Fruit fly (Drosophila melanogaster) whole organism, embryonic: ENCODE measurements around the gene UQCR-C1.
A peak's percentile ranks its signal among the peaks of the same experiment; 100 is the strongest.

ENCODE experiments used
- Antp ChIP-seq: fragments of 200-800 bp; sonication (Bioruptor generic); optimal IDR thresholded peaks from 3 replicates; lab custom pipeline; 2016; ENCODE audit warnings: missing biosample characterization, missing genetic modification characterization
- Asciz ChIP-seq: fragments of 200-800 bp; sonication (Bioruptor generic); optimal IDR thresholded peaks from 2 replicates; lab custom pipeline; 2017; ENCODE audit warnings: missing biosample characterization, mild to moderate bottlenecking, missing genetic modification characterization, missing genetic modification reagents
- Atf-2 ChIP-seq: fragments of 200-800 bp; sonication (Bioruptor generic); optimal IDR thresholded peaks from 2 replicates; lab custom pipeline; 2016; ENCODE audit warnings: missing biosample characterization, missing genetic modification characterization
- CG11723 ChIP-seq: fragments of 200-800 bp; sonication (Bioruptor generic); optimal IDR thresholded peaks from 2 replicates; lab custom pipeline; 2017; ENCODE audit warnings: missing biosample characterization, mild to moderate bottlenecking, missing genetic modification characterization
- CG12391 ChIP-seq: fragments of 200-800 bp; sonication (Bioruptor generic); optimal IDR thresholded peaks from 3 replicates; lab custom pipeline; 2018; ENCODE audit warnings: missing biosample characterization, mild to moderate bottlenecking, missing genetic modification characterization, moderate library complexity
- CG13775 ChIP-seq: fragments of 200-800 bp; sonication (Bioruptor generic); optimal IDR thresholded peaks from 3 replicates; lab custom pipeline; 2017; ENCODE audit warnings: missing biosample characterization, mild to moderate bottlenecking, missing genetic modification characterization
- CG1602 ChIP-seq: fragments of 200-800 bp; sonication (Bioruptor generic); optimal IDR thresholded peaks from 3 replicates; lab custom pipeline; 2016; ENCODE audit warnings: missing biosample characterization, missing genetic modification characterization
- CG17359 ChIP-seq: fragments of 200-800 bp; sonication (Bioruptor generic); optimal IDR thresholded peaks from 3 replicates; lab custom pipeline; 2018; ENCODE audit warnings: missing biosample characterization, mild to moderate bottlenecking, missing genetic modification characterization, moderate library complexity
- CG2120 ChIP-seq: fragments of 200-800 bp; sonication (Bioruptor generic); optimal IDR thresholded peaks from 3 replicates; lab custom pipeline; 2016; ENCODE audit warnings: missing biosample characterization, missing genetic modification characterization
- CG2202 ChIP-seq: fragments of 200-800 bp; sonication (Bioruptor generic); optimal IDR thresholded peaks from 2 replicates; lab custom pipeline; 2018; ENCODE audit warnings: missing biosample characterization, mild to moderate bottlenecking, missing genetic modification characterization
- CG30431 ChIP-seq: fragments of 200-800 bp; sonication (Bioruptor generic); optimal IDR thresholded peaks from 2 replicates; lab custom pipeline; 2017; ENCODE audit warnings: missing biosample characterization, missing genetic modification characterization
- CG3995 ChIP-seq: fragments of 200-800 bp; sonication (Bioruptor generic); optimal IDR thresholded peaks from 3 replicates; lab custom pipeline; 2016; ENCODE audit warnings: missing biosample characterization, missing genetic modification characterization
- CG42726 ChIP-seq: fragments of 200-800 bp; sonication (Bioruptor generic); IDR thresholded peaks from 2 replicates; pipeline ENCODE4 v1.3.6; 2022; ENCODE audit warnings: missing biosample characterization, missing genetic modification characterization; ENCODE audit not compliant: partially characterized antibody
- CG4424 ChIP-seq: fragments of 200-800 bp; sonication (Bioruptor generic); optimal IDR thresholded peaks from 3 replicates; lab custom pipeline; 2016; ENCODE audit warnings: missing biosample characterization, missing genetic modification characterization
- CG4707 ChIP-seq: fragments of 200-800 bp; sonication (Bioruptor generic); optimal IDR thresholded peaks from 2 replicates; lab custom pipeline; 2018; ENCODE audit warnings: missing biosample characterization, mild to moderate bottlenecking, missing genetic modification characterization, moderate library complexity
- CG5953 ChIP-seq: fragments of 200-800 bp; sonication (Bioruptor generic); IDR thresholded peaks from 2 replicates; pipeline ENCODE4 v1.3.6; 2022; ENCODE audit warnings: missing biosample characterization, missing genetic modification characterization
- CG6654 ChIP-seq: fragments of 200-800 bp; sonication (Bioruptor generic); optimal IDR thresholded peaks from 2 replicates; lab custom pipeline; 2017; ENCODE audit warnings: missing biosample characterization, mild to moderate bottlenecking, missing genetic modification characterization
- CG7745 ChIP-seq: fragments of 200-800 bp; sonication (Bioruptor generic); optimal IDR thresholded peaks from 2 replicates; lab custom pipeline; 2018; ENCODE audit warnings: missing biosample characterization, mild to moderate bottlenecking, missing genetic modification characterization, moderate library complexity
- CG8765 ChIP-seq: fragments of 200-800 bp; sonication (Bioruptor generic); IDR thresholded peaks from 2 replicates; pipeline ENCODE4 v1.3.6; 2022; ENCODE audit warnings: missing biosample characterization, missing genetic modification characterization
- CG9797 ChIP-seq: fragments of 200-800 bp; sonication (Bioruptor generic); optimal IDR thresholded peaks from 3 replicates; lab custom pipeline; 2018; ENCODE audit warnings: missing biosample characterization, mild to moderate bottlenecking, missing genetic modification characterization
- D19B ChIP-seq: fragments of 200-800 bp; sonication (Bioruptor generic); optimal IDR thresholded peaks from 2 replicates; lab custom pipeline; 2017; ENCODE audit warnings: missing biosample characterization, mild to moderate bottlenecking, missing genetic modification characterization
- Dfd ChIP-seq, 2 experiments: fragments of >200 bp; optimal IDR thresholded peaks; 2 replicates each; lab custom pipeline; 2017; ENCODE audit warnings: missing biosample characterization in 2 of 2, missing genetic modification characterization in 2 of 2
- Hand ChIP-seq: fragments of 200-800 bp; sonication (Bioruptor generic); optimal IDR thresholded peaks from 2 replicates; lab custom pipeline; 2017; ENCODE audit warnings: mild to moderate bottlenecking, missing biosample characterization, missing genetic modification reagents, missing genetic modification characterization
- Hmr ChIP-seq: fragments of 200-800 bp; sonication (Bioruptor generic); optimal IDR thresholded peaks from 3 replicates; lab custom pipeline; 2017; ENCODE audit warnings: mild to moderate bottlenecking, missing biosample characterization, missing genetic modification reagents, missing genetic modification characterization
- Mad ChIP-seq: fragments of 200-800 bp; sonication (Bioruptor generic); optimal IDR thresholded peaks from 2 replicates; lab custom pipeline; 2016; ENCODE audit warnings: missing biosample characterization, missing genetic modification characterization
- NC2α ChIP-seq: fragments of 200-800 bp; sonication (Bioruptor generic); optimal IDR thresholded peaks from 2 replicates; lab custom pipeline; 2016; ENCODE audit warnings: missing biosample characterization, missing genetic modification characterization
- Optix ChIP-seq: fragments of 200-800 bp; sonication (Bioruptor generic); IDR thresholded peaks from 3 replicates; pipeline ENCODE4 v1.3.6; 2022; ENCODE audit warnings: missing biosample characterization, missing genetic modification characterization
- Side ChIP-seq: fragments of 200-800 bp; sonication (Bioruptor generic); optimal IDR thresholded peaks from 2 replicates; lab custom pipeline; 2016; ENCODE audit warnings: missing biosample characterization, missing genetic modification characterization
- Sry-β ChIP-seq: fragments of 200-800 bp; sonication (Bioruptor generic); optimal IDR thresholded peaks from 2 replicates; lab custom pipeline; 2018; ENCODE audit warnings: missing biosample characterization, mild to moderate bottlenecking, missing genetic modification characterization, moderate library complexity
- Ssrp ChIP-seq: fragments of 200-800 bp; sonication (Bioruptor generic); optimal IDR thresholded peaks from 2 replicates; lab custom pipeline; 2018; ENCODE audit warnings: missing biosample characterization, mild to moderate bottlenecking, missing genetic modification characterization, moderate library complexity
- Usf ChIP-seq: fragments of 200-800 bp; sonication (Bioruptor generic); optimal IDR thresholded peaks from 2 replicates; lab custom pipeline; 2017; ENCODE audit warnings: missing genotype, missing biosample characterization, missing genetic modification characterization
- Vsx1 ChIP-seq: fragments of 200-800 bp; sonication (Bioruptor generic); optimal IDR thresholded peaks from 2 replicates; lab custom pipeline; 2017; ENCODE audit warnings: missing biosample characterization, mild to moderate bottlenecking, missing genetic modification characterization, missing genetic modification reagents
- Xbp1 ChIP-seq: fragments of 200-800 bp; sonication (Bioruptor generic); optimal IDR thresholded peaks from 3 replicates; lab custom pipeline; 2016; ENCODE audit warnings: missing biosample characterization, mild to moderate bottlenecking, missing genetic modification characterization
- aop ChIP-seq: fragments of 200-800 bp; sonication (Bioruptor generic); IDR thresholded peaks from 2 replicates; pipeline ENCODE4 v1.3.6; 2022; ENCODE audit warnings: missing biosample characterization, missing genetic modification characterization
- btn ChIP-seq: fragments of 200-800 bp; sonication (Bioruptor generic); optimal IDR thresholded peaks from 2 replicates; lab custom pipeline; 2016; ENCODE audit warnings: missing biosample characterization, missing genetic modification characterization
- chm ChIP-seq: fragments of 200-800 bp; sonication (Bioruptor generic); IDR thresholded peaks from 2 replicates; pipeline ENCODE4 v1.3.6; 2022; ENCODE audit warnings: missing biosample characterization, missing genetic modification characterization
- chn ChIP-seq: fragments of 200-800 bp; sonication (Bioruptor generic); optimal IDR thresholded peaks from 2 replicates; lab custom pipeline; 2016; ENCODE audit warnings: missing biosample characterization, missing genetic modification characterization
- croc ChIP-seq: fragments of 200-800 bp; sonication (Bioruptor generic); conservative IDR thresholded peaks from 3 replicates; pipeline ENCODE4 v1.3.6; 2022; ENCODE audit warnings: missing biosample characterization, missing genetic modification characterization
- dan ChIP-seq: fragments of 200-800 bp; sonication (Bioruptor generic); IDR thresholded peaks from 2 replicates; pipeline ENCODE4 v1.3.6; 2022; ENCODE audit warnings: missing biosample characterization, missing genetic modification characterization
- dimm ChIP-seq: fragments of 200-800 bp; sonication (Bioruptor generic); IDR thresholded peaks from 2 replicates; pipeline ENCODE4 v1.3.6; 2022; ENCODE audit warnings: missing biosample characterization, missing genetic modification characterization
- fd3F ChIP-seq: fragments of 200-800 bp; sonication (Bioruptor generic); optimal IDR thresholded peaks from 2 replicates; lab custom pipeline; 2018; ENCODE audit warnings: missing biosample characterization, mild to moderate bottlenecking, missing genetic modification characterization, moderate library complexity
- fd96Cb ChIP-seq: fragments of 200-800 bp; sonication (Bioruptor generic); optimal IDR thresholded peaks from 2 replicates; lab custom pipeline; 2018; ENCODE audit warnings: missing biosample characterization, mild to moderate bottlenecking, missing genetic modification characterization, moderate library complexity
- hb ChIP-seq: fragments of 200-800 bp; sonication (Bioruptor generic); IDR thresholded peaks from 3 replicates; pipeline ENCODE4 v1.3.6; 2022; ENCODE audit warnings: missing biosample characterization, missing genetic modification characterization; ENCODE audit not compliant: partially characterized antibody
- hbn ChIP-seq: fragments of 200-800 bp; sonication (Bioruptor generic); IDR thresholded peaks from 2 replicates; pipeline ENCODE4 v1.3.6; 2022; ENCODE audit warnings: missing biosample characterization, missing genetic modification characterization; ENCODE audit not compliant: partially characterized antibody
- hth ChIP-seq: fragments of >200 bp; optimal IDR thresholded peaks from 2 replicates; lab custom pipeline; 2017; ENCODE audit warnings: inconsistent platforms
- nerfin-1 ChIP-seq: fragments of 200-800 bp; sonication (Bioruptor generic); optimal IDR thresholded peaks from 3 replicates; lab custom pipeline; 2019; ENCODE audit warnings: missing biosample characterization, mild to moderate bottlenecking, missing genetic modification characterization, moderate library complexity
- odd ChIP-seq: fragments of 200-800 bp; sonication (Bioruptor generic); optimal IDR thresholded peaks from 2 replicates; lab custom pipeline; 2017; ENCODE audit warnings: missing biosample characterization, mild to moderate bottlenecking, missing genetic modification characterization
- slou ChIP-seq: fragments of 200-800 bp; sonication (Bioruptor generic); optimal IDR thresholded peaks from 3 replicates; lab custom pipeline; 2016; ENCODE audit warnings: missing biosample characterization, missing genetic modification characterization
- tap ChIP-seq: fragments of 200-800 bp; optimal IDR thresholded peaks from 3 replicates; lab custom pipeline; 2019; ENCODE audit warnings: missing biosample characterization, mild to moderate bottlenecking, missing genetic modification characterization, moderate library complexity
- vnd ChIP-seq: fragments of 200-800 bp; sonication (Bioruptor generic); IDR thresholded peaks from 3 replicates; pipeline ENCODE4 v1.3.6; 2022; ENCODE audit warnings: missing biosample characterization, missing genetic modification characterization; ENCODE audit not compliant: partially characterized antibody
- zfh2 ChIP-seq: fragments of 200-800 bp; sonication (Bioruptor generic); optimal IDR thresholded peaks from 2 replicates; lab custom pipeline; 2016; ENCODE audit warnings: missing biosample characterization, missing genetic modification characterization

UQCR-C1 gene

dm6 chr3R:14898280-14898756 lies 8.3 kb downstream of the UQCR-C1 start, which contains the start of the genes Nup93-2 and CG3817 (continued):
- TF ChIP-seq CG7745 (no peak), hbn (GFP tag; lab: Robert Waterston, UW) (no peak), hth (lab: Kevin White, UChicago) (no peak), Atf-2 (GFP tag; lab: Kevin White, UChicago) (no peak), Usf (GFP tag; lab: Kevin White, UChicago) (peak; percentile 56), Asciz (GFP tag; lab: Kevin White, UChicago) (no peak), Dfd (GFP tag; optimal IDR thresholded peaks at IDR 0.05; lab: Kevin White, UChicago) (no peak), aop (no peak), tap (tag; lab: Kevin White, UChicago) (no peak), CG2202 (no peak), Antp (GFP tag; lab: Kevin White, UChicago) (peak; percentile 12), CG12391 (tag; lab: Kevin White, UChicago) (peak; percentile 13), Ssrp (tag; lab: Kevin White, UChicago) (peak; percentile 60), CG1602 (peak; percentile 57), CG30431 (GFP tag; lab: Kevin White, UChicago) (peak; percentile 24), zfh2 (GFP tag; lab: Kevin White, UChicago) (peak; percentile 59), hb (0 out of 3 replicates have a peak, but pooled peaks have one; percentile 52), btn (GFP tag; lab: Kevin White, UChicago) (no peak), Xbp1 (GFP tag; lab: Kevin White, UChicago) (peak; percentile 66), CG5953 (GFP tag; lab: Robert Waterston, UW) (no peak), Side (GFP tag; lab: Kevin White, UChicago) (no peak), odd (GFP tag; lab: Kevin White, UChicago) (no peak), Mad (GFP tag; lab: Kevin White, UChicago) (no peak), Hmr (peak; percentile 70), CG8765 (GFP tag; lab: Robert Waterston, UW) (peak; percentile 66; the same call in 1 of the 2 replicates), NC2α (GFP tag; lab: Kevin White, UChicago) (no peak), CG4424 (GFP tag; lab: Kevin White, UChicago) (peak; percentile 50), fd96Cb (peak; percentile 28), Hand (GFP tag; lab: Kevin White, UChicago) (no peak), dan (GFP tag; lab: Robert Waterston, UW) (0 out of 2 replicates have a peak, but pooled peaks have one; percentile 30), slou (GFP tag; lab: Kevin White, UChicago) (peak; percentile 42), D19B (GFP tag; lab: Kevin White, UChicago) (peak; percentile 32), croc (GFP tag; lab: Robert Waterston, UW) (no peak), CG3995 (no peak), chn (peak; percentile 13), chm (GFP tag; lab: Robert Waterston, UW) (no peak), CG11723 (GFP tag; lab: Kevin White, UChicago) (no peak), CG17359 (peak; percentile 33), CG2120 (GFP tag; lab: Kevin White, UChicago) (peak; percentile 64), CG9797 (GFP tag; lab: Kevin White, UChicago) (peak; percentile 45), Sry-β (GFP tag; lab: Kevin White, UChicago) (no peak), dimm (GFP tag; lab: Robert Waterston, UW) (no peak), vnd (no peak), Optix (GFP tag; lab: Robert Waterston, UW) (no peak), Vsx1 (GFP tag; lab: Kevin White, UChicago) (no peak), CG4707 (GFP tag; lab: Kevin White, UChicago) (no peak), fd3F (peak; percentile 19), CG6654 (GFP tag; lab: Kevin White, UChicago) (no peak), nerfin-1 (tag; lab: Kevin White, UChicago) (peak; percentile 80), CG42726 (no peak), CG13775 (GFP tag; lab: Kevin White, UChicago) (peak; percentile 15)
